Fruit fly (Drosophila melanogaster) whole organism, wandering third instar larva: ENCODE results near the gene shf.

Experiments used
- foxo ChIP-seq, 2 experiments: fragments of 200-800 bp; sonication (Bioruptor generic); optimal IDR thresholded peaks; 2 replicates in 1 of 2; 3 replicates in 1 of 2; lab custom pipeline; 2016 to 2017; ENCODE audit warnings: missing biosample characterization in 2 of 2, missing genetic modification characterization in 2 of 2
- pan ChIP-seq: fragments of >200 bp; optimal IDR thresholded peaks from 2 replicates; lab custom pipeline; 2017
- rgr ChIP-seq: fragments of 200-800 bp; sonication (Bioruptor generic); optimal IDR thresholded peaks from 3 replicates; lab custom pipeline; 2016; ENCODE audit warnings: missing biosample characterization, mild to moderate bottlenecking, missing genetic modification characterization

- TF ChIP-seq foxo (GFP tag; optimal IDR thresholded peaks at IDR 0.05; lab: Kevin White, UChicago): no peak
- TF ChIP-seq pan (lab: Kevin White, UChicago): no peak
- TF ChIP-seq rgr: no peak
Observed at dm6 chrX:6792891-6793290, 13.4 kb upstream of the shf start.
